Worm (Caenorhabditis elegans) whole organism, L4 larva: ENCODE measurements around the gene W10C4.1.

Experiments
- F10B5.3 ChIP-seq: sonication (generic microtip); optimal IDR thresholded peaks from 2 replicates; lab custom pipeline; 2016; ENCODE audit warnings: mild to moderate bottlenecking, missing genetic modification characterization, missing compliant biosample characterization
- F26F4.8 ChIP-seq: fragments of 200-800 bp; sonication (Bioruptor generic); conservative IDR thresholded peaks from 2 replicates; pipeline ENCODE4 v1.3.6; 2022; ENCODE audit warnings: missing genetic modification characterization, missing compliant biosample characterization
- F37D6.2 ChIP-seq: sonication (generic microtip); optimal IDR thresholded peaks from 2 replicates; lab custom pipeline; 2016; ENCODE audit warnings: mild to moderate bottlenecking, missing genetic modification characterization, missing compliant biosample characterization
- F49E8.2 ChIP-seq: sonication (generic microtip); optimal IDR thresholded peaks from 2 replicates; lab custom pipeline; 2016; ENCODE audit warnings: missing compliant biosample characterization, mild to moderate bottlenecking, missing genetic modification characterization, borderline replicate concordance
- Y105C5A.15 ChIP-seq: fragments of 200-800 bp; sonication (Bioruptor generic); IDR thresholded peaks from 2 replicates; pipeline ENCODE4 v1.3.6; 2022; ENCODE audit warnings: missing genetic modification characterization, missing compliant biosample characterization
- Y48G9A.11 ChIP-seq: fragments of 200-800 bp; sonication (Bioruptor generic); IDR thresholded peaks from 2 replicates; pipeline ENCODE4 v1.3.6; 2022; ENCODE audit warnings: missing genetic modification reagents, missing genetic modification characterization, missing compliant biosample characterization
- Y5F2A.4 ChIP-seq: fragments of 200-800 bp; sonication (Bioruptor generic); optimal IDR thresholded peaks from 2 replicates; lab custom pipeline; 2018; ENCODE audit warnings: mild to moderate bottlenecking, missing genetic modification characterization, missing compliant biosample characterization
- ZK337.2 ChIP-seq: fragments of 200-800 bp; sonication (Bioruptor generic); IDR thresholded peaks from 2 replicates; pipeline ENCODE4 v1.3.6; 2022; ENCODE audit warnings: missing genetic modification reagents, missing genetic modification characterization, missing compliant biosample characterization
- ZK546.5 ChIP-seq, 2 experiments: sonication (generic microtip); optimal IDR thresholded peaks; 2 replicates each; lab custom pipeline; 2017; ENCODE audit warnings: missing biosample characterization in 2 of 2, missing genetic modification characterization in 2 of 2
- ama-1 ChIP-seq: fragments of 150-350 bp; optimal IDR thresholded peaks from 2 replicates; lab custom pipeline; 2014; ENCODE audit warnings: inconsistent platforms, mixed read lengths
- ceh-20 ChIP-seq: fragments of 200-800 bp; sonication (Bioruptor generic); IDR thresholded peaks from 2 replicates; pipeline ENCODE4 v1.3.6; 2022; ENCODE audit warnings: missing genetic modification reagents, missing genetic modification characterization, missing compliant biosample characterization
- ceh-28 ChIP-seq: fragments of 150-350 bp; optimal IDR thresholded peaks from 2 replicates; lab custom pipeline; 2014; ENCODE audit warnings: missing biosample characterization, missing genetic modification reagents, missing genetic modification characterization
- ceh-44 ChIP-seq: fragments of 200-800 bp; sonication (Bioruptor generic); IDR thresholded peaks from 2 replicates; pipeline ENCODE4 v1.3.6; 2022; ENCODE audit warnings: missing genetic modification reagents, missing genetic modification characterization, missing compliant biosample characterization
- ceh-62 ChIP-seq: sonication (generic microtip); optimal IDR thresholded peaks from 2 replicates; lab custom pipeline; 2017; ENCODE audit warnings: missing biosample characterization, missing genetic modification characterization
- ceh-82 ChIP-seq: sonication (generic microtip); optimal IDR thresholded peaks from 2 replicates; lab custom pipeline; 2017; ENCODE audit warnings: missing biosample characterization, missing genetic modification characterization
- cey-2 ChIP-seq: sonication (generic microtip); optimal IDR thresholded peaks from 3 replicates; lab custom pipeline; 2017; ENCODE audit warnings: missing genetic modification characterization, mild to moderate bottlenecking, missing compliant biosample characterization, antibody characterized with exemption, borderline replicate concordance; ENCODE audit not compliant: insufficient read depth
- ctbp-1 ChIP-seq: fragments of 200-800 bp; sonication (Bioruptor generic); IDR thresholded peaks from 2 replicates; pipeline ENCODE4 v1.3.6; 2022; ENCODE audit warnings: missing genetic modification reagents, missing genetic modification characterization, missing compliant biosample characterization
- dmd-6 ChIP-seq: fragments of 200-800 bp; sonication (Bioruptor generic); IDR thresholded peaks from 2 replicates; pipeline ENCODE4 v1.3.6; 2022; ENCODE audit warnings: missing genetic modification reagents, missing genetic modification characterization, missing compliant biosample characterization
- dpl-1 ChIP-seq: fragments of 150-350 bp; optimal IDR thresholded peaks from 2 replicates; lab custom pipeline; 2014; ENCODE audit warnings: missing biosample characterization, missing genetic modification reagents, missing genetic modification characterization
- fkh-10 ChIP-seq: fragments of 150-350 bp; optimal IDR thresholded peaks from 2 replicates; lab custom pipeline; 2014; ENCODE audit warnings: missing biosample characterization, missing genetic modification reagents, missing genetic modification characterization
- fos-1 ChIP-seq: fragments of 150-350 bp; optimal IDR thresholded peaks from 2 replicates; lab custom pipeline; 2014; ENCODE audit warnings: missing biosample characterization, missing genetic modification characterization
- hmg-1.1 ChIP-seq: fragments of 200-800 bp; sonication (Bioruptor generic); IDR thresholded peaks from 2 replicates; pipeline ENCODE4 v1.3.6; 2022; ENCODE audit warnings: missing genetic modification reagents, missing genetic modification characterization, missing compliant biosample characterization
- jun-1 ChIP-seq: fragments of 150-350 bp; optimal IDR thresholded peaks from 2 replicates; lab custom pipeline; 2014; ENCODE audit warnings: missing biosample characterization, missing genetic modification reagents, missing genetic modification characterization
- lim-7 ChIP-seq: fragments of 200-800 bp; sonication (Bioruptor generic); IDR thresholded peaks from 2 replicates; pipeline ENCODE4 v1.3.6; 2022; ENCODE audit warnings: missing genetic modification characterization, missing compliant biosample characterization
- lin-39 ChIP-seq: fragments of 150-350 bp; optimal IDR thresholded peaks from 2 replicates; lab custom pipeline; 2014; ENCODE audit warnings: missing biosample characterization, missing genetic modification reagents, missing genetic modification characterization
- lir-3 ChIP-seq: sonication (generic microtip); optimal IDR thresholded peaks from 2 replicates; lab custom pipeline; 2016; ENCODE audit warnings: mild to moderate bottlenecking, missing genetic modification characterization, missing compliant biosample characterization
- madf-5 ChIP-seq, 2 experiments: fragments of 200-800 bp; sonication (Bioruptor generic); IDR thresholded peaks; 2 replicates each; pipeline ENCODE4 v1.3.6; 2022; ENCODE audit warnings: missing compliant biosample characterization in 2 of 2, missing genetic modification characterization in 2 of 2
- madf-9 ChIP-seq: fragments of 200-800 bp; sonication (Bioruptor generic); conservative IDR thresholded peaks from 2 replicates; pipeline ENCODE4 v1.3.6; 2022; ENCODE audit warnings: missing genetic modification reagents, missing genetic modification characterization, missing compliant biosample characterization
- mep-1 ChIP-seq: fragments of 150-350 bp; sonication (generic microtip); optimal IDR thresholded peaks from 3 replicates; lab custom pipeline; 2014; ENCODE audit warnings: missing biosample characterization, missing genetic modification characterization
- mxl-2 ChIP-seq: fragments of 200-800 bp; sonication (Bioruptor generic); conservative IDR thresholded peaks from 2 replicates; pipeline ENCODE4 v1.3.6; 2022; ENCODE audit warnings: missing genetic modification reagents, missing genetic modification characterization, missing compliant biosample characterization
- nhr-10 ChIP-seq: fragments of 150-350 bp; optimal IDR thresholded peaks from 2 replicates; lab custom pipeline; 2014; ENCODE audit warnings: missing biosample characterization, missing genetic modification characterization
- nhr-111 ChIP-seq: fragments of 200-800 bp; sonication (Bioruptor generic); optimal IDR thresholded peaks from 2 replicates; lab custom pipeline; 2018; ENCODE audit warnings: mild to moderate bottlenecking, missing genetic modification characterization, missing compliant biosample characterization
- nhr-25 ChIP-seq: sonication (generic microtip); optimal IDR thresholded peaks from 2 replicates; lab custom pipeline; 2017; ENCODE audit warnings: missing genetic modification characterization, mild to moderate bottlenecking, missing compliant biosample characterization, antibody characterized with exemption, moderate library complexity, borderline replicate concordance; ENCODE audit not compliant: insufficient read depth
- nhr-41 ChIP-seq: fragments of 200-800 bp; sonication (Bioruptor generic); IDR thresholded peaks from 2 replicates; pipeline ENCODE4 v1.3.6; 2022; ENCODE audit warnings: missing genetic modification reagents, missing genetic modification characterization, missing compliant biosample characterization
- nhr-42 ChIP-seq: fragments of 200-800 bp; sonication (Bioruptor generic); IDR thresholded peaks from 2 replicates; pipeline ENCODE4 v1.3.6; 2022; ENCODE audit warnings: missing genetic modification characterization, missing compliant biosample characterization
- nhr-6 ChIP-seq: fragments of 150-350 bp; optimal IDR thresholded peaks from 2 replicates; lab custom pipeline; 2014; ENCODE audit warnings: missing biosample characterization, missing genetic modification characterization
- nhr-76 ChIP-seq: fragments of 150-350 bp; optimal IDR thresholded peaks from 2 replicates; lab custom pipeline; 2014; ENCODE audit warnings: missing biosample characterization, missing genetic modification characterization
- nhr-77 ChIP-seq: fragments of 150-350 bp; optimal IDR thresholded peaks from 2 replicates; lab custom pipeline; 2014; ENCODE audit warnings: missing biosample characterization, missing genetic modification characterization
- pqm-1 ChIP-seq: sonication (generic microtip); optimal IDR thresholded peaks from 2 replicates; lab custom pipeline; 2017; ENCODE audit warnings: missing biosample characterization, missing genetic modification characterization
- saeg-2 ChIP-seq: fragments of 200-800 bp; sonication (Bioruptor generic); IDR thresholded peaks from 2 replicates; pipeline ENCODE4 v1.3.6; 2022; ENCODE audit warnings: missing genetic modification reagents, missing genetic modification characterization, missing compliant biosample characterization
- set-16 ChIP-seq: fragments of 200-800 bp; sonication (Bioruptor generic); IDR thresholded peaks from 2 replicates; pipeline ENCODE4 v1.3.6; 2022; ENCODE audit warnings: missing genetic modification reagents, missing genetic modification characterization, missing compliant biosample characterization
- skn-1 ChIP-seq: fragments of 150-350 bp; optimal IDR thresholded peaks from 2 replicates; lab custom pipeline; 2014; ENCODE audit warnings: missing biosample characterization, missing genetic modification characterization
- snpc-4 ChIP-seq: fragments of 150-350 bp; optimal IDR thresholded peaks from 2 replicates; lab custom pipeline; 2014; ENCODE audit warnings: missing biosample characterization, missing genetic modification characterization
- spr-1 ChIP-seq: sonication (generic microtip); optimal IDR thresholded peaks from 2 replicates; lab custom pipeline; 2016; ENCODE audit warnings: mild to moderate bottlenecking, missing genetic modification characterization, missing compliant biosample characterization
- spr-3 ChIP-seq: fragments of 200-800 bp; sonication (Bioruptor generic); optimal IDR thresholded peaks from 2 replicates; lab custom pipeline; 2018; ENCODE audit warnings: mild to moderate bottlenecking, missing genetic modification characterization, missing compliant biosample characterization
- tag-97 ChIP-seq: fragments of 200-800 bp; sonication (Bioruptor generic); IDR thresholded peaks from 2 replicates; pipeline ENCODE4 v1.3.6; 2022; ENCODE audit warnings: missing genetic modification characterization, missing compliant biosample characterization
- tra-1 ChIP-seq: fragments of 200-800 bp; sonication (Bioruptor generic); IDR thresholded peaks from 2 replicates; pipeline ENCODE4 v1.3.6; 2022; ENCODE audit warnings: missing genetic modification reagents, missing genetic modification characterization, missing compliant biosample characterization
- unc-130 ChIP-seq: sonication (generic microtip); optimal IDR thresholded peaks from 2 replicates; lab custom pipeline; 2016; ENCODE audit warnings: missing genetic modification reagents, missing genetic modification characterization, missing compliant biosample characterization
- vab-7 ChIP-seq: fragments of 200-800 bp; sonication (Bioruptor generic); IDR thresholded peaks from 2 replicates; pipeline ENCODE4 v1.3.6; 2022; ENCODE audit warnings: missing genetic modification reagents, missing genetic modification characterization, missing compliant biosample characterization
- zag-1 ChIP-seq: fragments of 150-350 bp; optimal IDR thresholded peaks from 2 replicates; lab custom pipeline; 2014; ENCODE audit warnings: missing biosample characterization, missing genetic modification characterization
- zfp-2 ChIP-seq: sonication (generic microtip); optimal IDR thresholded peaks from 2 replicates; lab custom pipeline; 2016; ENCODE audit warnings: mild to moderate bottlenecking, missing genetic modification characterization, missing compliant biosample characterization
- zip-11 ChIP-seq: fragments of 200-800 bp; sonication (Bioruptor generic); IDR thresholded peaks from 2 replicates; pipeline ENCODE4 v1.3.6; 2022; ENCODE audit warnings: missing genetic modification characterization, missing compliant biosample characterization
- zip-2 ChIP-seq: fragments of 150-350 bp; optimal IDR thresholded peaks from 2 replicates; lab custom pipeline; 2014; ENCODE audit warnings: missing biosample characterization, missing genetic modification characterization

W10C4.1 gene

DNA sequence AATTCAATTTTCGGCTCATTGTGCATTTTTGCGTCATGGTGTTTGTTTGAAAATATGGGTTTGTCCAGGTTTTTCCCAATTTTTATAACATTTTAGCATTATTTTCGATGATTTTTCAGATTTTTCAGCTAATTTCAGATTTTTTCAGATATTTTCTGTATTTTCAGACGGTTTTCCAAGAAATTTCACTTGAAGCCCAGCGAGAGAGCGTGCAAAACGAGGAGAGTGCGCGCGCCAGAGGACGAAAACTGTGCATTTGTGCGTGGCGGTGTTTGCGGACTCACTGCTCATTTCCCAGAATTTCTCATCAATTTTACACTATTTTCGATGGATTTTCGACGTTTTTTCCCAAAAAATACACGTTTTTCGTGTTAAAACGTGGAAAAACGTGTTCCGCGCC, 28.2 kb upstream of the W10C4.1 start:
- TF ChIP-seq ceh-44 (GFP tag; lab: Robert Waterston, UW) (no peak), Y48G9A.11 (GFP tag; lab: Robert Waterston, UW) (peak; percentile 34; the same call in 1 of the 2 replicates), nhr-77 (tag; lab: Kevin White, UChicago) (no peak), F37D6.2 (tag; lab: Kevin White, UChicago) (no peak), ceh-20 (no peak), pqm-1 (tag; lab: Kevin White, UChicago) (no peak), ZK337.2 (no peak), lir-3 (tag; lab: Kevin White, UChicago) (no peak), lin-39 (tag; lab: Kevin White, UChicago) (no peak), fkh-10 (GFP tag; lab: Kevin White, UChicago) (no peak), unc-130 (GFP tag; lab: Kevin White, UChicago) (peak; percentile 25), ceh-62 (tag; lab: Kevin White, UChicago) (no peak), nhr-41 (GFP tag; lab: Robert Waterston, UW) (no peak), spr-3 (GFP tag; lab: Kevin White, UChicago) (peak; percentile 36), lim-7 (GFP tag; lab: Robert Waterston, UW) (no peak), mep-1 (tag; lab: Kevin White, UChicago) (peak; percentile 54), madf-9 (GFP tag; lab: Robert Waterston, UW) (0 out of 2 replicates have a peak, but pooled peaks have one; percentile 25), zip-2 (tag; lab: Kevin White, UChicago) (no peak), fos-1 (tag; lab: Kevin White, UChicago) (no peak), zag-1 (no peak), tra-1 (GFP tag; lab: Robert Waterston, UW) (0 out of 2 replicates have a peak, but pooled peaks have one; percentile 35), dmd-6 (GFP tag; lab: Robert Waterston, UW) (0 out of 2 replicates have a peak, but pooled peaks have one; percentile 27), jun-1 (tag; lab: Kevin White, UChicago) (no peak), cey-2 (no peak), set-16 (GFP tag; lab: Robert Waterston, UW) (no peak), dpl-1 (GFP tag; lab: Kevin White, UChicago) (peak; percentile 57), mxl-2 (GFP tag; lab: Robert Waterston, UW) (no peak), ZK546.5 (tag; optimal IDR thresholded peaks at IDR 0.05; lab: Kevin White, UChicago) (no peak), nhr-76 (no peak), F10B5.3 (tag; lab: Kevin White, UChicago) (no peak), zfp-2 (tag; lab: Kevin White, UChicago) (no peak), Y105C5A.15 (0 out of 2 replicates have a peak, but pooled peaks have one; percentile 22), skn-1 (tag; lab: Kevin White, UChicago) (no peak), ama-1 (lab: Kevin White, UChicago) (no peak), vab-7 (GFP tag; lab: Robert Waterston, UW) (no peak), tag-97 (no peak), nhr-42 (GFP tag; lab: Robert Waterston, UW) (peak; percentile 67), F26F4.8 (no peak), snpc-4 (tag; lab: Kevin White, UChicago) (no peak), zip-11 (GFP tag; lab: Robert Waterston, UW) (no peak), Y5F2A.4 (GFP tag; lab: Kevin White, UChicago) (no peak), spr-1 (tag; lab: Kevin White, UChicago) (no peak), nhr-6 (tag; lab: Kevin White, UChicago) (no peak), nhr-111 (GFP tag; lab: Kevin White, UChicago) (no peak), nhr-25 (tag; lab: Kevin White, UChicago) (no peak), ctbp-1 (GFP tag; lab: Robert Waterston, UW) (no peak), ceh-28 (tag; lab: Kevin White, UChicago) (no peak), nhr-10 (tag; lab: Kevin White, UChicago) (no peak), F49E8.2 (tag; lab: Kevin White, UChicago) (peak; percentile 61), saeg-2 (GFP tag; lab: Robert Waterston, UW) (no peak), madf-5 (GFP tag; IDR thresholded peaks at IDR 0.05; lab: Robert Waterston, UW) (no peak), ceh-82 (tag; lab: Kevin White, UChicago) (no peak), hmg-1.1 (GFP tag; lab: Robert Waterston, UW) (peak; percentile 65)
